Fruit fly (Drosophila melanogaster) whole organism, pupa: ENCODE measurements around the gene Dnaaf4.

Experiments
- CG14655 ChIP-seq: fragments of 200-800 bp; sonication (Bioruptor generic); optimal IDR thresholded peaks from 3 replicates; lab custom pipeline; 2017; ENCODE audit warnings: mild to moderate bottlenecking, missing biosample characterization, missing genetic modification reagents, missing genetic modification characterization
- CG15710 ChIP-seq: fragments of 200-800 bp; sonication (Bioruptor generic); optimal IDR thresholded peaks from 2 replicates; lab custom pipeline; 2018; ENCODE audit warnings: missing biosample characterization, mild to moderate bottlenecking, missing genetic modification characterization, moderate library complexity
- CG32121 ChIP-seq: fragments of 200-800 bp; sonication (Bioruptor generic); IDR thresholded peaks from 2 replicates; pipeline ENCODE4 v1.3.6; 2022; ENCODE audit warnings: missing biosample characterization, missing genetic modification characterization
- CG34367 ChIP-seq: fragments of 200-800 bp; sonication (Bioruptor generic); optimal IDR thresholded peaks from 2 replicates; lab custom pipeline; 2018; ENCODE audit warnings: missing biosample characterization, mild to moderate bottlenecking, missing genetic modification characterization
- CG9948 ChIP-seq: fragments of 200-800 bp; sonication (Bioruptor generic); optimal IDR thresholded peaks from 2 replicates; lab custom pipeline; 2018; ENCODE audit warnings: missing biosample characterization, mild to moderate bottlenecking, missing genetic modification characterization, moderate library complexity
- EcR ChIP-seq: fragments of 200-800 bp; sonication (Bioruptor generic); optimal IDR thresholded peaks from 3 replicates; lab custom pipeline; 2019; ENCODE audit warnings: missing biosample characterization, missing genetic modification characterization, mild to moderate bottlenecking, moderate library complexity, missing genetic modification reagents
- Ets98B ChIP-seq: fragments of 200-800 bp; sonication (Bioruptor generic); IDR thresholded peaks from 2 replicates; pipeline ENCODE4 v1.3.6; 2022; ENCODE audit warnings: missing biosample characterization, missing genetic modification characterization
- Pif1A ChIP-seq: fragments of 200-800 bp; sonication (Bioruptor generic); optimal IDR thresholded peaks from 3 replicates; lab custom pipeline; 2016; ENCODE audit warnings: missing biosample characterization, missing genetic modification characterization
- Pif1B ChIP-seq: fragments of 200-800 bp; sonication (Bioruptor generic); optimal IDR thresholded peaks from 3 replicates; lab custom pipeline; 2016; ENCODE audit warnings: missing biosample characterization, missing genetic modification characterization
- Snoo ChIP-seq: fragments of 200-800 bp; sonication (Bioruptor generic); optimal IDR thresholded peaks from 3 replicates; lab custom pipeline; 2017; ENCODE audit warnings: missing biosample characterization, mild to moderate bottlenecking, missing genetic modification characterization, inconsistent platforms

DNA sequence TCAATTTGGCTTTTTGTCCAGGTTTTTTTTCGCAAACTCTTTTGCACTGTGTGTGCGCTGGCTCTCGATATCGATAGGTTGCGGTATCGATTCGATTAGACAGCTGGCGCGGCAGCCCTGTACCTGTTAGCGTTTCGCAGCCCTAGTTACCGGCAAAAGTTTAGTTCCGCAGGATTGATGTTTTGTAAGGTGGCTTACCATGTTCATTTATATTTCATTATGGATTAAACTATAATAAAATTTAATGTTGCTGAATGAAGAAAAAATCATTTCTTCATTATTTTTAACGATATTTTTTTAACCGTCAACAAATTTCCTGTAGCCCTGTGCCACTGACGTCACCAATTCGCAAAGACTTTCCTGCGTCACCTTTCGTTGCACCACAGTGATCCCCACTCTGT, 15.0 kb downstream of the Dnaaf4 start, which contains the start of gene Reps:
- peak; percentile 97 for TF ChIP-seq Pif1A
- TF ChIP-seq CG34367, result peak; percentile 98
- peak; percentile 98 for TF ChIP-seq CG9948 (tag; lab: Kevin White, UChicago)
- TF ChIP-seq EcR (GFP tag; lab: Kevin White, UChicago), result peak; percentile 51
- peak; percentile 98 for TF ChIP-seq CG14655 (GFP tag; lab: Kevin White, UChicago)
- peak; percentile 96 for TF ChIP-seq Pif1B
- peak; percentile 98 for TF ChIP-seq Ets98B (GFP tag; lab: Robert Waterston, UW)
- peak; percentile 98 for TF ChIP-seq CG15710
- peak; percentile 98 for TF ChIP-seq CG32121 (GFP tag; lab: Robert Waterston, UW)
- TF ChIP-seq Snoo (tag; lab: Kevin White, UChicago), result peak; percentile 98
